Worm (Caenorhabditis elegans): ENCODE measurements around the gene Y49A3A.3.

Gene Y49A3A.3

DNA sequence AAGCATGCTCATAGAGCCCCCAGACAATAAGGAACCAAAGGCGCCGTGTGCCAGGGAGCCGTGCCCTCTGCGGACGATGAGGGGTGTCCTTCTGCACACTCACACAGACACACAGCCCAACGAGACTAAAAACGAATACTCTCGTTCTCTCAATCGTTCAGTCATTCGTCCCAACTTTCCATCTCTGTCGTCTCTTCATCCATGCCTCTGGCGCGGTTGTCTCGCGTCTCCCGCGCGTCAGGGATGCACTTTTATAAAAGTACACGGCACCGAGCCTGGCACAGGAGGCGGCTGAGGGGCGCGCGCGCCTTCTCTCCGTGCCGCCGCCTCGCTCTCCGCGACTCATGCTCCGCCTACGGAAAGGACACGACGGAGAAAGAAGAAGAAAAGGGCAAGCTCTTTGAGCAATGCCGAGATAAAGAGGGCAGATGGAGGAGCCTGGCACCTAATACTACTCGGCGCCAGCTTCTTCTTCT is 12.3 kb downstream of the Y49A3A.3 start:
- no peak for TF ChIP-seq unc-62 (GFP tag; optimal IDR thresholded peaks at IDR 0.05)

DNA sequence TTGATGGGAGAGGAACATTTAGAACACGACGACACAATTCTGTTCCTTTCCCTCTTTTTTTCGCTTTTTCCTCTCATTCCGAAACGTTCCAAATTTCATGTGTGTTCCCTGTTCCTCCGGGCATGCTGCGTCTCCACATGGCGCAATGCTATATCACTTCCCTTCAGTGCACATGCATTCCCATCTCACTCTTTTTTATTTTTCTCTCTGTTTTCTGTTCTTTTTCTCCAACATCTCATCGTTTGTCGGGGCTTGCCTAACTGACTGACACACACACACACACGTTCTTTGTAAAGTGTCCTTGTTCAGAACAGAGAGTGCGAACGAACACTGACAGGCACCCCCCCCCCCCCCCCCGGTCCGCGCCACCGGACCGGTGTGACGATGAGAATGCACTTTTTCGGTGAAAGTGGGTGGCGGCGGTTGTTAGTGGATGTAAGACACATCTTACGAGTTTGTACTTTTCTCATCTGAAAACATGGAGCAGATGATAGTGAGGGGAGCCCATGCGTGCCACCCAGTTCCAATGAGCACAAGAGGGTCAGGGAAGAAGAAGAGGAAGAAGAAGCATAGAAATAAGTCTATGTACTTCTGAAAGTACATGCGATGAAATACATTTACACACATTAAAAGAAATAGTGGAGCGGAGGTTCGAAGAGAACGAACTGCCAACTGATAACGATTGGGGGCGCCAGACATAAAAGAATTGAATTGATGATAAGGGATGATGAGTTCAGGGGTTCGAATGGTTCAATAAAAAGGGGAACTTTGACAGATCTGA is 14.3 kb downstream of the Y49A3A.3 start:
- TF ChIP-seq unc-62 (GFP tag; optimal IDR thresholded peaks at IDR 0.05): no peak

DNA sequence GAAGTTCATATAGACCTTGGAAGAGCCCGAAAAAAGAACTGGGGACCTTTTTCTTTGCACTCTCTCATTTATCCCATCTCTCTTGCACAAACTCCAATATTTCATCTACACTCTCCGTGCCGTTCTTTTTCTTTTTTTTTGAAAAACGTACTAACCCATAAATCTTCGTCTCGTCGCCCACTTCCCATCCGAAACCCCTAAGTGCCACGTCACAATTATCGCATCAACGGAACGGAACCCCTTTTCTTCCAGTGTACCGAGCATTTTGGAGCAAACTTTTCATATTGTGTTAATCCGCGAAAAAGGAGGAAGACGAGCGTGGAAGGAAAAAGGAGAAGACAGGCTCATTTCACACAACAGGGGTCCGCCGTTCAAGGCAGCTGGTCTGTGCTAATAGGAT is 15.2 kb downstream of the Y49A3A.3 start:
- TF ChIP-seq unc-62 (GFP tag; optimal IDR thresholded peaks at IDR 0.05): no peak

DNA sequence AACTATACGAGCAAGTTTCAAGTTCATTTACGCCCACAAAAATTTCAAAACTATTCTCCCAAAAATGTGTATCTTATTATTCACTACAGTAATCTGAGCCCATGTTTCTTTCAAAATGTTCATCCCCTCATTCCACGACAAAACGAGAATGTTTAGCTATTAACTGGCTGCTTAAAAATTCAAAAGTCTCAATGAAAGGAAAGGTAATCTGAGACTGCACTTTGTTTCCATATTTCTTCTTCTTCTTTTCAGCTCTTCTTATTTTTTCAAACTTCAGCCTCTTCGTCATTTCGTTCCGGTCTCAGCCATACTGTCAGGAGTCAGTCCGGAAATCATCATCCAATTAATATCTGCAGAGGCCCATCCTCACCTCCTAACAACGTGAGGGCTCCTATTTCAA is 18.6 kb downstream of the Y49A3A.3 start, which contains the start of gene unc-39:
TSS of gene unc-39 (plus strand) at position 301 of the 400 bp plus-strand sequence.
- no peak for TF ChIP-seq unc-62 (GFP tag; optimal IDR thresholded peaks at IDR 0.05)

DNA sequence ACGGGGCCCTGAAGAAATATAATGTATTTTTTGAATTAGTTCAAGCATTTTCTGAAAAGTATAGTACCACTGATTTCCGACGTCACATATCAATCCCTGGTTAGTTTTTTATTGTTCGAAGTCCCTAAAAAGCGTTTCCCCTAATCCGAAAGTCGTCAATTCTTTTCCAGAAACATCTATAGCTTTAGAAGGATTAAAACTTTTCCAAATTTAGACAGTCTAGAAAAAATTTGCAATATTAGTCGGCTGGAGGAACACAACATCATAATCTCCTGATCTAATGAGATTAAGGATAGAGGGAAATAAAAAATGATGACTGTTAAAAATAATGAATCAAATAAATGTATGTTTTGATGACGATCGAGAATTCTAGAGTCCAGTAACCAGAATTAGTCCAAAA is 23.8 kb downstream of the Y49A3A.3 start:
- TF ChIP-seq unc-62 (GFP tag; optimal IDR thresholded peaks at IDR 0.05): no peak

DNA sequence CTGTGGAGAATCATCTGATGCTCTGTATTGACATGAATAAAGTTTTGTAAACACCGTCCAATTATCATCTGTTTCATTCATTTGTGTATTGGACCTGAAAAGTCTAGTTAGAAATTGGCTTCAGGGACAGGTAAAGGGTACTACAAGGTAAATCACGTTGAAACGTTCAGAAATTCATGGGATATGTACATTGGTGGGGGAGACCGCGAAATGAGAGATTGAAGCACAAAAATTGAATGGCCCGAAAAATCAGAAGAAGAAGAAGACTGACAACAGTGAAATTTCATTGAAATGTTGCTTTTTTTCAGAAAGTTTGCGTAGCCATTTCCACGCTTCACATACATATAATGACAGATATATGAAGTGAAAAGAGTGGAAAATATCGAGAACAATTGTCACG is 24.8 kb downstream of the Y49A3A.3 start, which contains the start of gene npr-43:
TSS of gene npr-43 (minus strand) at position 101 of the 400 bp plus-strand sequence.
- no peak for TF ChIP-seq unc-62 (GFP tag; optimal IDR thresholded peaks at IDR 0.05)

DNA sequence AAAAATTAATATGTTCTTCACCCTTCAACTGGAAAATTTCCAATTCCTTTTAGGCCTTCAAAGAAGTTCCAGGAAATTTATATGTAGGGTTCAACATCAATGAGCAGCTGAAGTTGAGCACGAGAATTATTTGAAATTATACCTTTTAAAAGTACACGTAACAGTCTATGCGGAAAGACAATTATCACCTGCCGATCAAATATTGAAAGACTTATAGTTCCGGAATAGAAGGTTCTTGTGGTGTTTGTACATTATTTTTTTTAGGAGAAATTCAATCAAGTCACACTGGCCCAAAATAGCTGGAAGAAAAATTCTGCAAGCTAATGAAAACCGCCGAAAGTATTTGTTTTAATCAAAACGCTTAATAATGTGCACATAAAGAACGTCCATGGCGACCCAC is 26.0 kb downstream of the Y49A3A.3 start:
- TF ChIP-seq unc-62 (GFP tag; optimal IDR thresholded peaks at IDR 0.05): no peak

DNA sequence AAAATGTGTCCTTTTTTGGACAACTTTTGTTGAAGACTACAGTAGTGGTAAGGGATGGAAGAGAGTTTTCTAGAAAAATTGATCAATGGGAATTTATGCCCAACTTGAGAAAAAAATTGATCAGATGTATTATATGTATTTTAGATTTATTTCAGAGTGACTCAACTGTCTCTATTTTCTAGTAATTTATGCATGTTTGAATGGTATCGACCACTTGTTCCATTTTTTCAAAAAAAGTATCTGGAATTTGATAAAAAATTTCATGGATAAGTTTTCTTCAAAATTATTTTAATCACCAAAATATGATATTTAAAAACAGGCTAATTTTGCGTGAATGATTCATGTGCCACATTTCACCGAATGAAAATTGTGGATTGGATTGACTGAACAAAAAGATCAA is 37.6 kb downstream of the Y49A3A.3 start, which contains the start of gene C15H11.10:
TSS of gene C15H11.10 (plus strand) at position 301 of the 400 bp plus-strand sequence.
- TF ChIP-seq unc-62 (GFP tag; optimal IDR thresholded peaks at IDR 0.05): no peak

ce11 chrV:14393504-14393903 is 39.3 kb downstream of the Y49A3A.3 start, which contains the start of gene C15H11.1:
Gene C15H11.1, plus strand, starts transcription at chrV:14393804.
- TF ChIP-seq unc-62 (GFP tag; optimal IDR thresholded peaks at IDR 0.05): no peak

DNA sequence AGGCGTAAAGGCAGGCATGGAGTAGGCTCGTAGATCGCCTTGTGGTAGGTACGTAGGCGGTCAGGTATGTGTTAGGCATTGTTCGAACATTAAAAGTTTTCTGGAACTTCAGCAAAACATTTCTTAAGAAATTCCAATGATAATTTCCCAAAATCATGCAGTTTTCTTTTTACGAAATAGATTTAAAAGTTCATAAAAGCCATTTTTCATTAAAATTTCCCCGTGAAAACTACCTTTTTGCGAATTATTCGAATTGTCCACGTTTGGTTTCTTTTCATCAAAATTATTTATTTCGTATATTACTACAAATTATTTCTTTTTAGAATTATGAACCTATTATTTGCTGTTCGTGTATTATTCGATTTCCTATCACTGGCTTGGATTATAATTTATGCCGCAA is 40.5 kb downstream of the Y49A3A.3 start, which contains the start of gene C15H11.13:
TSS of gene C15H11.13 (plus strand) at position 301 of the 400 bp plus-strand sequence.
- no peak for TF ChIP-seq unc-62 (GFP tag; optimal IDR thresholded peaks at IDR 0.05)

ce11 chrV:14396123-14396669 is 42.0 kb downstream of the Y49A3A.3 start:
- no peak for TF ChIP-seq unc-62 (GFP tag; optimal IDR thresholded peaks at IDR 0.05)
